Fruit fly (Drosophila melanogaster) whole organism: ENCODE results near the gene Gug.

Experiments
- CG8478 ChIP-seq: fragments of >200 bp; optimal IDR thresholded peaks from 2 replicates; lab custom pipeline; 2018; ENCODE audit warnings: inconsistent platforms
- Dll ChIP-seq: fragments of >200 bp; optimal IDR thresholded peaks from 2 replicates; lab custom pipeline; 2017
- EcR ChIP-seq, 2 experiments: fragments of >200 bp; optimal IDR thresholded peaks; 2 replicates each; lab custom pipeline; 2017; ENCODE audit warnings: missing biosample characterization in 2 of 2, missing genetic modification characterization in 2 of 2, missing genetic modification reagents in 2 of 2
- pan ChIP-seq: fragments of >200 bp; optimal IDR thresholded peaks from 2 replicates; lab custom pipeline; 2017
- psq ChIP-seq: fragments of >200 bp; optimal IDR thresholded peaks from 2 replicates; lab custom pipeline; 2017
- usp ChIP-seq: fragments of >200 bp; optimal IDR thresholded peaks from 2 replicates; lab custom pipeline; 2017; ENCODE audit warnings: missing biosample characterization, missing genetic modification characterization, mixed read lengths

- no peak for TF ChIP-seq pan (lab: Kevin White, UChicago)
- TF ChIP-seq EcR (GFP tag; optimal IDR thresholded peaks at IDR 0.05; lab: Kevin White, UChicago), result no peak
- TF ChIP-seq Dll (lab: Kevin White, UChicago), result no peak
- no peak for TF ChIP-seq usp (GFP tag; lab: Kevin White, UChicago)
- no peak for TF ChIP-seq CG8478 (lab: Kevin White, UChicago)
- TF ChIP-seq psq, result no peak
Measured at dm6 chr3L:8448517-8448889, 1.2 kb upstream of the Gug start.
